Fruit fly (Drosophila melanogaster) whole organism, embryonic: ENCODE results near the gene U2af50.

Experiments used
- Atf-2 ChIP-seq: fragments of 200-800 bp; sonication (Bioruptor generic); optimal IDR thresholded peaks from 2 replicates; lab custom pipeline; 2016; ENCODE audit warnings: missing biosample characterization, missing genetic modification characterization
- CG10979 ChIP-seq: fragments of 200-800 bp; sonication (Bioruptor generic); optimal IDR thresholded peaks from 2 replicates; lab custom pipeline; 2018; ENCODE audit warnings: missing biosample characterization, mild to moderate bottlenecking, missing genetic modification characterization, moderate library complexity
- CG13624 ChIP-seq: fragments of 200-800 bp; sonication (Bioruptor generic); optimal IDR thresholded peaks from 2 replicates; lab custom pipeline; 2016; ENCODE audit warnings: missing biosample characterization, missing genetic modification characterization
- CG14710 ChIP-seq: fragments of 200-800 bp; sonication (Bioruptor generic); optimal IDR thresholded peaks from 3 replicates; lab custom pipeline; 2019; ENCODE audit warnings: missing biosample characterization, mild to moderate bottlenecking, missing genetic modification characterization, moderate library complexity
- CG1603 ChIP-seq: fragments of 200-800 bp; sonication (Bioruptor generic); optimal IDR thresholded peaks from 2 replicates; lab custom pipeline; 2019; ENCODE audit warnings: missing biosample characterization, mild to moderate bottlenecking, missing genetic modification characterization, moderate library complexity
- CG16863 ChIP-seq: fragments of 200-800 bp; sonication (Bioruptor generic); optimal IDR thresholded peaks from 3 replicates; lab custom pipeline; 2016; ENCODE audit warnings: missing biosample characterization, missing genetic modification characterization
- CG17802 ChIP-seq: fragments of 200-800 bp; sonication (Bioruptor generic); optimal IDR thresholded peaks from 2 replicates; lab custom pipeline; 2018; ENCODE audit warnings: missing biosample characterization, mild to moderate bottlenecking, missing genetic modification characterization, moderate library complexity
- CG18262 ChIP-seq: fragments of 200-800 bp; optimal IDR thresholded peaks from 3 replicates; lab custom pipeline; 2019; ENCODE audit warnings: missing biosample characterization, mild to moderate bottlenecking, missing genetic modification characterization, moderate library complexity
- CG1832 ChIP-seq: fragments of 200-800 bp; sonication (Bioruptor generic); optimal IDR thresholded peaks from 2 replicates; lab custom pipeline; 2017; ENCODE audit warnings: missing biosample characterization, mild to moderate bottlenecking, missing genetic modification characterization, inconsistent platforms
- CG2116 ChIP-seq: fragments of 200-800 bp; sonication (Bioruptor generic); optimal IDR thresholded peaks from 3 replicates; lab custom pipeline; 2018; ENCODE audit warnings: missing biosample characterization, mild to moderate bottlenecking, missing genetic modification characterization
- CG2712 ChIP-seq: fragments of 200-800 bp; optimal IDR thresholded peaks from 3 replicates; lab custom pipeline; 2019; ENCODE audit warnings: missing biosample characterization, mild to moderate bottlenecking, missing genetic modification characterization, moderate library complexity
- CG33213 ChIP-seq: fragments of 200-800 bp; sonication (Bioruptor generic); optimal IDR thresholded peaks from 3 replicates; lab custom pipeline; 2016; ENCODE audit warnings: missing biosample characterization, missing genetic modification characterization
- CG3726 ChIP-seq: fragments of 200-800 bp; sonication (Bioruptor generic); IDR thresholded peaks from 3 replicates; pipeline ENCODE4, ENCODE4 v1.3.6; 2022; ENCODE audit warnings: missing biosample characterization, missing genetic modification characterization
- CG4820 ChIP-seq: fragments of 200-800 bp; sonication (Bioruptor generic); optimal IDR thresholded peaks from 3 replicates; lab custom pipeline; 2016; ENCODE audit warnings: missing biosample characterization, missing genetic modification characterization
- CG6254 ChIP-seq: fragments of 200-800 bp; sonication (Bioruptor generic); optimal IDR thresholded peaks from 3 replicates; lab custom pipeline; 2017; ENCODE audit warnings: mild to moderate bottlenecking, missing biosample characterization, missing genetic modification reagents, missing genetic modification characterization
- CG7372 ChIP-seq: fragments of 200-800 bp; sonication (Bioruptor generic); IDR thresholded peaks from 2 replicates; pipeline ENCODE4 v1.3.6; 2022; ENCODE audit warnings: missing biosample characterization, missing genetic modification characterization
- CG8089 ChIP-seq: fragments of 200-800 bp; sonication (Bioruptor generic); optimal IDR thresholded peaks from 3 replicates; lab custom pipeline; 2016; ENCODE audit warnings: missing biosample characterization, missing genetic modification characterization
- CG8478 ChIP-seq: fragments of >200 bp; optimal IDR thresholded peaks from 2 replicates; lab custom pipeline; 2018
- CHES-1-like ChIP-seq: fragments of 200-800 bp; sonication (Bioruptor generic); optimal IDR thresholded peaks from 2 replicates; lab custom pipeline; 2016; ENCODE audit warnings: missing biosample characterization, missing genetic modification characterization
- D19B ChIP-seq: fragments of 200-800 bp; sonication (Bioruptor generic); optimal IDR thresholded peaks from 2 replicates; lab custom pipeline; 2017; ENCODE audit warnings: missing biosample characterization, mild to moderate bottlenecking, missing genetic modification characterization
- Dip3 ChIP-seq: fragments of 200-800 bp; sonication (Bioruptor generic); optimal IDR thresholded peaks from 3 replicates; lab custom pipeline; 2016; ENCODE audit warnings: missing biosample characterization, missing genetic modification characterization
- Doc2 ChIP-seq: fragments of 200-800 bp; sonication (Bioruptor generic); IDR thresholded peaks from 2 replicates; pipeline ENCODE4 v1.3.6; 2022; ENCODE audit warnings: missing biosample characterization, missing genetic modification characterization
- E2f1 ChIP-seq: fragments of 200-800 bp; sonication (Bioruptor generic); IDR thresholded peaks from 2 replicates; pipeline ENCODE4 v1.3.6; 2022; ENCODE audit warnings: missing biosample characterization, missing genetic modification characterization
- Ets65A ChIP-seq: fragments of 200-800 bp; sonication (Bioruptor generic); peaks from one replicate; lab custom pipeline; 2016; ENCODE audit warnings: missing biosample characterization, missing genetic modification characterization
- Fer1 ChIP-seq: fragments of 200-800 bp; sonication (Bioruptor generic); optimal IDR thresholded peaks from 2 replicates; lab custom pipeline; 2017; ENCODE audit warnings: missing biosample characterization, mild to moderate bottlenecking, missing genetic modification characterization
- GATAe ChIP-seq: fragments of 200-800 bp; sonication (Bioruptor generic); conservative IDR thresholded peaks from 2 replicates; pipeline ENCODE4 v1.3.6; 2022; ENCODE audit warnings: missing biosample characterization, missing genetic modification characterization
- HLH4C ChIP-seq: fragments of 200-800 bp; sonication (Bioruptor generic); IDR thresholded peaks from 3 replicates; pipeline ENCODE4 v1.3.6; 2022; ENCODE audit warnings: missing biosample characterization, missing genetic modification characterization; ENCODE audit not compliant: partially characterized antibody
- HmgZ ChIP-seq: fragments of 200-800 bp; sonication (Bioruptor generic); optimal IDR thresholded peaks from 2 replicates; lab custom pipeline; 2018; ENCODE audit warnings: missing biosample characterization, mild to moderate bottlenecking, missing genetic modification characterization
- MBD-R2 ChIP-seq: fragments of 200-800 bp; sonication (Bioruptor generic); IDR thresholded peaks from 2 replicates; pipeline ENCODE4 v1.3.6; 2022; ENCODE audit warnings: missing biosample characterization, missing genetic modification characterization
- Nf-YB ChIP-seq: fragments of 200-800 bp; sonication (Bioruptor generic); optimal IDR thresholded peaks from 3 replicates; lab custom pipeline; 2019; ENCODE audit warnings: missing biosample characterization, mild to moderate bottlenecking, missing genetic modification characterization, moderate library complexity
- TFAM ChIP-seq: fragments of 200-800 bp; sonication (Bioruptor generic); optimal IDR thresholded peaks from 2 replicates; lab custom pipeline; 2017; ENCODE audit warnings: missing biosample characterization, missing genetic modification characterization, inconsistent platforms
- Vsx1 ChIP-seq: fragments of 200-800 bp; sonication (Bioruptor generic); optimal IDR thresholded peaks from 2 replicates; lab custom pipeline; 2017; ENCODE audit warnings: missing biosample characterization, mild to moderate bottlenecking, missing genetic modification characterization, missing genetic modification reagents
- ara ChIP-seq: fragments of 200-800 bp; sonication (Bioruptor generic); IDR thresholded peaks from 2 replicates; pipeline ENCODE4 v1.3.6; 2022; ENCODE audit warnings: missing biosample characterization, missing genetic modification characterization
- bbx ChIP-seq: fragments of 200-800 bp; sonication (Bioruptor generic); IDR thresholded peaks from 2 replicates; pipeline ENCODE4 v1.3.6; 2022; ENCODE audit warnings: missing biosample characterization, missing genetic modification characterization; ENCODE audit not compliant: partially characterized antibody
- caup ChIP-seq: fragments of 200-800 bp; sonication (Bioruptor generic); optimal IDR thresholded peaks from 3 replicates; lab custom pipeline; 2017; ENCODE audit warnings: missing biosample characterization, mild to moderate bottlenecking, missing genetic modification characterization, moderate library complexity; ENCODE audit not compliant: severe bottlenecking
- chn ChIP-seq: fragments of 200-800 bp; sonication (Bioruptor generic); optimal IDR thresholded peaks from 2 replicates; lab custom pipeline; 2016; ENCODE audit warnings: missing biosample characterization, missing genetic modification characterization
- dimm ChIP-seq: fragments of 200-800 bp; sonication (Bioruptor generic); IDR thresholded peaks from 2 replicates; pipeline ENCODE4 v1.3.6; 2022; ENCODE audit warnings: missing biosample characterization, missing genetic modification characterization
- dpn ChIP-seq, 2 experiments: fragments of 200-800 bp; sonication (Bioruptor generic); optimal IDR thresholded peaks; 3 replicates each; lab custom pipeline; 2016; ENCODE audit warnings: missing biosample characterization in 2 of 2, missing genetic modification characterization in 2 of 2
- emc ChIP-seq: fragments of 200-800 bp; sonication (Bioruptor generic); optimal IDR thresholded peaks from 2 replicates; lab custom pipeline; 2016; ENCODE audit warnings: missing biosample characterization, missing genetic modification characterization
- eve ChIP-seq, 2 experiments: fragments of >200 bp; optimal IDR thresholded peaks; 2 replicates each; lab custom pipeline; 2017; ENCODE audit warnings: missing biosample characterization in 2 of 2, missing genetic modification characterization in 2 of 2
- ewg ChIP-seq: fragments of 200-800 bp; sonication (Bioruptor generic); optimal IDR thresholded peaks from 3 replicates; lab custom pipeline; 2017; ENCODE audit warnings: mild to moderate bottlenecking, missing biosample characterization, missing genetic modification reagents, missing genetic modification characterization
- exex ChIP-seq: fragments of 200-800 bp; sonication (Bioruptor generic); optimal IDR thresholded peaks from 4 replicates; lab custom pipeline; 2018; ENCODE audit warnings: missing biosample characterization, mild to moderate bottlenecking, missing genetic modification characterization, moderate library complexity
- fru ChIP-seq: fragments of >200 bp; optimal IDR thresholded peaks from 2 replicates; lab custom pipeline; 2017
- gro ChIP-seq: fragments of 200-800 bp; sonication (Bioruptor generic); optimal IDR thresholded peaks from 2 replicates; lab custom pipeline; 2016; ENCODE audit warnings: missing biosample characterization, missing genetic modification characterization
- maf-S ChIP-seq: fragments of 200-800 bp; sonication (Bioruptor generic); optimal IDR thresholded peaks from 2 replicates; lab custom pipeline; 2016; ENCODE audit warnings: missing biosample characterization, missing genetic modification characterization
- ranshi ChIP-seq: fragments of 200-800 bp; sonication (Bioruptor generic); IDR thresholded peaks from 2 replicates; pipeline ENCODE4 v1.3.6; 2022; ENCODE audit warnings: missing biosample characterization, missing genetic modification characterization
- rib ChIP-seq: fragments of 200-800 bp; sonication (Bioruptor generic); IDR thresholded peaks from 2 replicates; pipeline ENCODE4 v1.3.6; 2022; ENCODE audit warnings: missing biosample characterization, missing genetic modification characterization
- slp2 ChIP-seq: fragments of 200-800 bp; sonication (Bioruptor generic); optimal IDR thresholded peaks from 2 replicates; lab custom pipeline; 2016; ENCODE audit warnings: missing biosample characterization, missing genetic modification characterization
- tgo ChIP-seq: fragments of 200-800 bp; sonication (Bioruptor generic); IDR thresholded peaks from 3 replicates; pipeline ENCODE4 v1.3.6; 2022; ENCODE audit warnings: missing biosample characterization, missing genetic modification characterization
- trem ChIP-seq: fragments of 200-800 bp; optimal IDR thresholded peaks from 3 replicates; lab custom pipeline; 2019; ENCODE audit warnings: missing biosample characterization, mild to moderate bottlenecking, missing genetic modification characterization, moderate library complexity

Gene U2af50

DNA sequence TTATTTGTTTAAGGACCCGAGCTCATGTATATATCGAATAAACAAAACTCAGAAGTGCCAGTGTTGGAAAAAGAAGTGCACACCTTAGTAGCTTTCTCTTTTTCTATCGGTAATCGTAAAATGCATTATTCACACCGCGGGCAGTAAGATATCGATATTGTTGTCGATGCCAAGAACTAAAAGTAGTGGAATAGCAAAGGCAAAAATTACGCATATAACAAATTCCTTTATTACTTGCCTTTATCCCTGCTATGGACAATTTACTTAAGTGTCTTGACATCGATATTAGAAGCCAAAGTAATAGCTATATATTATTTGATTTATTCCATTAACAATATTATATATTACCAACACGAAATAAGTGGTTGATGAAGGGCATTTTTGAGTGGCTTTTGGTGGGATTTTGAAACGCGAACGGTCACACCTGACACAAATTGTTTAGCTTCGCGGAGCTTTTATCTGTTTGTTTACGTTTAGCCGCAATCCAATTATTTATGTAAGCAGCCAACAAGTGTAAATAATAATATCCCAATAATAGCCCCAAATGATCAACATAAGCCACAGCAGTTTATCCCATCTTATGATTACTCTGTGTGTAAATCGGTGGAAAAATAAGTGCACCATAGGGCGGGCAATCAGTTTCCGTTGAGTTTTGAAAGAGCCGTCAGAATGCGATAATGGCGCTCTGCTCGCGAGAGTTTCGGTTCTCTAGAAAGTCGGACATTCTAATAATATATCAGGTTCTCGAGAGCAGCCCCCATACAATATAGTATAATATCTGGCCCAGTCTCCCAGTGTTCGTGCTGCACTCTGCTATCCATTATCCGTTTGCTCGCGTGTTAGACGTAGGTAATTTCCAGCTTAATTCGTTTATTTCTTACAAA lies 26.2 kb upstream of the U2af50 start, which contains the start of the genes CG9992 and CG4239 (continued):
- TF ChIP-seq ranshi (GFP tag; lab: Robert Waterston, UW) = peak; percentile 56; the same call in 1 of the 2 replicates
- TF ChIP-seq CG2712 (tag; lab: Kevin White, UChicago) = peak; percentile 74
- no peak for TF ChIP-seq CG3726 (GFP tag; lab: Robert Waterston, UW)
- peak; percentile 17 for TF ChIP-seq CG10979
- no peak for TF ChIP-seq CG8478 (lab: Kevin White, UChicago)
- no peak for TF ChIP-seq Nf-YB
- peak; percentile 61; the same call in 2 of the 3 replicates for TF ChIP-seq HLH4C (GFP tag; lab: Robert Waterston, UW)
- TF ChIP-seq Atf-2 (GFP tag; lab: Kevin White, UChicago) = peak; percentile 5
- peak; percentile 36 for TF ChIP-seq CG18262 (tag; lab: Kevin White, UChicago)
- no peak for TF ChIP-seq GATAe
- TF ChIP-seq gro (GFP tag; lab: Kevin White, UChicago) = no peak
- TF ChIP-seq rib (GFP tag; lab: Robert Waterston, UW) = no peak
- TF ChIP-seq maf-S (GFP tag; lab: Kevin White, UChicago) = no peak
- TF ChIP-seq fru (lab: Kevin White, UChicago) = no peak
- peak; percentile 39 for TF ChIP-seq chn (GFP tag; lab: Kevin White, UChicago)
- no peak for TF ChIP-seq D19B (GFP tag; lab: Kevin White, UChicago)
- peak; percentile 45; the same call in 1 of the 3 replicates for TF ChIP-seq tgo (GFP tag; lab: Robert Waterston, UW)
- TF ChIP-seq HmgZ = peak; percentile 71
- no peak for TF ChIP-seq emc (GFP tag; lab: Kevin White, UChicago)
- TF ChIP-seq slp2 (GFP tag; lab: Kevin White, UChicago) = no peak
- TF ChIP-seq ara (GFP tag; lab: Robert Waterston, UW) = no peak
- TF ChIP-seq Fer1 (GFP tag; lab: Kevin White, UChicago) = no peak
- TF ChIP-seq CG1603 (tag; lab: Kevin White, UChicago) = peak; percentile 42
- no peak for TF ChIP-seq CG33213 (GFP tag; lab: Kevin White, UChicago)
- TF ChIP-seq trem (tag; lab: Kevin White, UChicago) = peak; percentile 56
- no peak for TF ChIP-seq TFAM (GFP tag; lab: Kevin White, UChicago)
- TF ChIP-seq CG8089 = no peak
- TF ChIP-seq Dip3 = peak; percentile 34
- TF ChIP-seq MBD-R2 (GFP tag; lab: Robert Waterston, UW) = no peak; the same call in 1 of the 2 replicates
- no peak for TF ChIP-seq eve (GFP tag; optimal IDR thresholded peaks at IDR 0.05; lab: Kevin White, UChicago)
- TF ChIP-seq dpn (GFP tag; optimal IDR thresholded peaks at IDR 0.05; lab: Kevin White, UChicago) = peak; percentile 31 to 67
- peak; percentile 2 for TF ChIP-seq CG16863 (GFP tag; lab: Kevin White, UChicago)
- no peak for TF ChIP-seq Doc2 (GFP tag; lab: Robert Waterston, UW)
- peak; percentile 57 for TF ChIP-seq CHES-1-like (GFP tag; lab: Kevin White, UChicago)
- TF ChIP-seq dimm (GFP tag; lab: Robert Waterston, UW) = no peak
- 0 out of 2 replicates have a peak, but pooled peaks have one; percentile 23 for TF ChIP-seq CG7372 (GFP tag; lab: Robert Waterston, UW)
- no peak for TF ChIP-seq caup (GFP tag; lab: Kevin White, UChicago)
- peak; percentile 95 for TF ChIP-seq Ets65A (GFP tag; lab: Kevin White, UChicago)
- peak; percentile 3 for TF ChIP-seq CG4820 (GFP tag; lab: Kevin White, UChicago)
- TF ChIP-seq exex = peak; percentile 1
- TF ChIP-seq CG1832 = no peak
- TF ChIP-seq CG17802 (tag; lab: Kevin White, UChicago) = peak; percentile 81
- peak; percentile 31 for TF ChIP-seq ewg (GFP tag; lab: Kevin White, UChicago)
- no peak for TF ChIP-seq Vsx1
- no peak for TF ChIP-seq CG6254 (GFP tag; lab: Kevin White, UChicago)
- no peak for TF ChIP-seq CG13624 (GFP tag; lab: Kevin White, UChicago)
- peak; percentile 81 for TF ChIP-seq CG14710
- TF ChIP-seq CG2116 = peak; percentile 51
- TF ChIP-seq bbx (GFP tag; lab: Robert Waterston, UW) = peak; percentile 69
- peak; percentile 46; the same call in 1 of the 2 replicates for TF ChIP-seq E2f1 (GFP tag; lab: Robert Waterston, UW)
